1 fruit fly cellular context compared by ENCODE assay signal in genomic region chr3L:9693552-9694133, dm6.
TF ChIP-seq lines count a peak whose summit lies in the region.

No protein-coding gene starts in this region.

TF ChIP-seq in whole organism, embryonic, 481 proteins besides CTCF, POLR2A, EP300 and RAD21 (continued from another document):
- TF ChIP-seq CG2889 (GFP tag; IDR thresholded peaks at IDR 0.05; lab: Robert Waterston, UW) (no peak), zfh1 (GFP tag; IDR thresholded peaks at IDR 0.05; lab: Robert Waterston, UW) (0 out of 3 replicates have a peak, but pooled peaks have one; percentile 50), Elba2 (GFP tag; optimal IDR thresholded peaks at IDR 0.05; lab: Kevin White, UChicago) (no peak), CG10366 (GFP tag; IDR thresholded peaks at IDR 0.05; lab: Robert Waterston, UW) (peak; percentile 37; the same call in 1 of the 2 replicates), inv (GFP tag; IDR thresholded peaks at IDR 0.05; lab: Robert Waterston, UW; ENCODE audit: partially characterized antibody) (no peak), ro (GFP tag; IDR thresholded peaks at IDR 0.05; lab: Robert Waterston, UW) (no peak), CG6683 (GFP tag; optimal IDR thresholded peaks at IDR 0.05; lab: Kevin White, UChicago) (no peak), vvl (GFP tag; IDR thresholded peaks at IDR 0.05; lab: Robert Waterston, UW) (peak; percentile 24; the same call in 1 of the 2 replicates), org-1 (GFP tag; optimal IDR thresholded peaks at IDR 0.05; lab: Kevin White, UChicago) (no peak), CG14014 (GFP tag; IDR thresholded peaks at IDR 0.05; lab: Robert Waterston, UW) (peak; percentile 40), ranshi (GFP tag; IDR thresholded peaks at IDR 0.05; lab: Robert Waterston, UW) (0 out of 2 replicates have a peak, but pooled peaks have one; percentile 9), gem (tag; optimal IDR thresholded peaks at IDR 0.05; lab: Kevin White, UChicago) (peak; percentile 45)
TF ChIP-seq in whole organism, embryonic: peak in this region for 68.
